Worm (Caenorhabditis elegans) whole organism, L4 larva: Measurements from ENCODE around the gene F27D9.7.

Experiments used
- F26F4.8 ChIP-seq: fragments of 200-800 bp; sonication (Bioruptor generic); conservative IDR thresholded peaks from 2 replicates; pipeline ENCODE4 v1.3.6; 2022; ENCODE audit warnings: missing genetic modification characterization, missing compliant biosample characterization
- F44E2.7 ChIP-seq: fragments of 200-800 bp; sonication (Bioruptor generic); IDR thresholded peaks from 2 replicates; pipeline ENCODE4 v2.1.2; 2022; ENCODE audit warnings: missing genetic modification characterization, missing compliant biosample characterization
- F49E8.2 ChIP-seq: sonication (generic microtip); optimal IDR thresholded peaks from 2 replicates; lab custom pipeline; 2016; ENCODE audit warnings: missing compliant biosample characterization, mild to moderate bottlenecking, missing genetic modification characterization, borderline replicate concordance
- Y48G9A.11 ChIP-seq: fragments of 200-800 bp; sonication (Bioruptor generic); IDR thresholded peaks from 2 replicates; pipeline ENCODE4 v1.3.6; 2022; ENCODE audit warnings: missing genetic modification reagents, missing genetic modification characterization, missing compliant biosample characterization
- aha-1 ChIP-seq: fragments of 150-350 bp; peaks from one replicate; lab custom pipeline; 2014; ENCODE audit warnings: missing biosample characterization, missing genetic modification characterization
- cey-2 ChIP-seq: sonication (generic microtip); optimal IDR thresholded peaks from 3 replicates; lab custom pipeline; 2017; ENCODE audit warnings: missing genetic modification characterization, mild to moderate bottlenecking, missing compliant biosample characterization, antibody characterized with exemption, borderline replicate concordance; ENCODE audit not compliant: insufficient read depth
- ctbp-1 ChIP-seq: fragments of 200-800 bp; sonication (Bioruptor generic); IDR thresholded peaks from 2 replicates; pipeline ENCODE4 v1.3.6; 2022; ENCODE audit warnings: missing genetic modification reagents, missing genetic modification characterization, missing compliant biosample characterization
- daf-16 ChIP-seq, 3 experiments: sonication (generic microtip); optimal IDR thresholded peaks; 2 replicates each; lab custom pipeline; 2016 to 2017; ENCODE audit warnings: missing genetic modification characterization in 3 of 3, missing genetic modification reagents in 3 of 3, mild to moderate bottlenecking in 2 of 3, missing compliant biosample characterization in 2 of 3, missing biosample characterization in 1 of 3, moderate library complexity in 1 of 3
- dve-1 ChIP-seq: sonication (generic microtip); optimal IDR thresholded peaks from 2 replicates; lab custom pipeline; 2017; ENCODE audit warnings: antibody characterized with exemption, mild to moderate bottlenecking, missing genetic modification characterization, missing compliant biosample characterization; ENCODE audit not compliant: insufficient read depth
- egl-43 ChIP-seq: fragments of 200-800 bp; sonication (Bioruptor generic); IDR thresholded peaks from 2 replicates; pipeline ENCODE4 v1.3.6; 2022; ENCODE audit warnings: missing genetic modification reagents, missing genetic modification characterization, missing compliant biosample characterization
- hif-1 ChIP-seq, 2 experiments: sonication (generic microtip); optimal IDR thresholded peaks; 2 replicates each; lab custom pipeline; 2016 to 2017; ENCODE audit warnings: missing compliant biosample characterization in 2 of 2, missing genetic modification characterization in 2 of 2, missing genetic modification reagents in 2 of 2, missing genotype in 2 of 2, mild to moderate bottlenecking in 1 of 2
- hlh-11 ChIP-seq: fragments of 200-800 bp; sonication (Bioruptor generic); optimal IDR thresholded peaks from 2 replicates; lab custom pipeline; 2018; ENCODE audit warnings: mild to moderate bottlenecking, missing genetic modification characterization, missing compliant biosample characterization
- hlh-30 ChIP-seq: sonication (generic microtip); optimal IDR thresholded peaks from 2 replicates; lab custom pipeline; 2017; ENCODE audit warnings: antibody characterized with exemption, mild to moderate bottlenecking, missing genetic modification characterization, missing compliant biosample characterization; ENCODE audit not compliant: insufficient read depth
- hmg-1.1 ChIP-seq: fragments of 200-800 bp; sonication (Bioruptor generic); IDR thresholded peaks from 2 replicates; pipeline ENCODE4 v1.3.6; 2022; ENCODE audit warnings: missing genetic modification reagents, missing genetic modification characterization, missing compliant biosample characterization
- lin-13 ChIP-seq: fragments of 150-350 bp; optimal IDR thresholded peaks from 2 replicates; lab custom pipeline; 2014; ENCODE audit warnings: missing biosample characterization, missing genetic modification reagents, missing genetic modification characterization
- lin-38 ChIP-seq: fragments of 200-800 bp; sonication (Bioruptor generic); IDR thresholded peaks from 2 replicates; pipeline ENCODE4 v1.3.6; 2022; ENCODE audit warnings: missing genetic modification reagents, missing genetic modification characterization, missing compliant biosample characterization
- lsy-2 ChIP-seq, 2 experiments: fragments of 150-350 bp in 1 of 2; sonication (generic microtip) in 1 of 2; optimal IDR thresholded peaks; 2 replicates each; lab custom pipeline; 2014 to 2017; ENCODE audit warnings: missing biosample characterization in 2 of 2, missing genetic modification characterization in 2 of 2
- mdl-1 ChIP-seq, 2 experiments: fragments of 150-350 bp in 1 of 2; sonication (generic microtip) in 1 of 2; optimal IDR thresholded peaks; 2 replicates each; lab custom pipeline; 2014 to 2017; ENCODE audit warnings: missing biosample characterization in 2 of 2, missing genetic modification characterization in 2 of 2
- mep-1 ChIP-seq: fragments of 150-350 bp; sonication (generic microtip); optimal IDR thresholded peaks from 3 replicates; lab custom pipeline; 2014; ENCODE audit warnings: missing biosample characterization, missing genetic modification characterization
- mxl-3 ChIP-seq: fragments of 200-800 bp; sonication (Bioruptor generic); optimal IDR thresholded peaks from 2 replicates; lab custom pipeline; 2018; ENCODE audit warnings: mild to moderate bottlenecking, missing genetic modification characterization, missing compliant biosample characterization
- nhr-28 ChIP-seq: fragments of 150-350 bp; optimal IDR thresholded peaks from 2 replicates; lab custom pipeline; 2014; ENCODE audit warnings: missing biosample characterization, missing genetic modification characterization
- nhr-42 ChIP-seq: fragments of 200-800 bp; sonication (Bioruptor generic); IDR thresholded peaks from 2 replicates; pipeline ENCODE4 v1.3.6; 2022; ENCODE audit warnings: missing genetic modification characterization, missing compliant biosample characterization
- rbr-2 ChIP-seq: sonication (generic microtip); optimal IDR thresholded peaks from 2 replicates; lab custom pipeline; 2016; ENCODE audit warnings: missing genotype, missing genetic modification characterization, missing compliant biosample characterization
- set-16 ChIP-seq: fragments of 200-800 bp; sonication (Bioruptor generic); IDR thresholded peaks from 2 replicates; pipeline ENCODE4 v1.3.6; 2022; ENCODE audit warnings: missing genetic modification reagents, missing genetic modification characterization, missing compliant biosample characterization
- unc-62 ChIP-seq, 3 experiments: fragments of 150-350 bp in 1 of 3; sonication (generic microtip); optimal IDR thresholded peaks in 2 of 3; peaks in 1 of 3; 1 replicate in 1 of 3; 2 replicates in 2 of 3; lab custom pipeline; 2014 to 2017; ENCODE audit warnings: missing biosample characterization in 3 of 3, missing genetic modification characterization in 3 of 3, missing genetic modification reagents in 3 of 3, missing genotype in 1 of 3
- vab-7 ChIP-seq: fragments of 200-800 bp; sonication (Bioruptor generic); IDR thresholded peaks from 2 replicates; pipeline ENCODE4 v1.3.6; 2022; ENCODE audit warnings: missing genetic modification reagents, missing genetic modification characterization, missing compliant biosample characterization

Gene F27D9.7

ce11 chrX:7659591-7660433 lies 10.7 kb downstream of the F27D9.7 start:
- TF ChIP-seq F44E2.7 (GFP tag; lab: Robert Waterston, UW) (no peak), mxl-3 (GFP tag; lab: Kevin White, UChicago) (peak; percentile 15), nhr-42 (GFP tag; lab: Robert Waterston, UW) (no peak), nhr-28 (tag; lab: Kevin White, UChicago) (peak; percentile 84), daf-16 (GFP tag; optimal IDR thresholded peaks at IDR 0.05; lab: Kevin White, UChicago) (peak in 1 of 2 experiments; percentile 9), daf-16 (tag; optimal IDR thresholded peaks at IDR 0.05; lab: Kevin White, UChicago) (peak; percentile 16), set-16 (no peak), hlh-30 (tag; lab: Kevin White, UChicago) (peak; percentile 77), unc-62 (GFP tag; optimal IDR thresholded peaks at IDR 0.05 in 1 of 2; lab: Kevin White, UChicago) (peak in 1 of 2 experiments; percentile 47), unc-62 (tag; optimal IDR thresholded peaks at IDR 0.05; lab: Kevin White, UChicago) (no peak), mdl-1 (tag; optimal IDR thresholded peaks at IDR 0.05; lab: Kevin White, UChicago) (peak in 1 of 2 experiments; percentile 44), hlh-11 (tag; lab: Kevin White, UChicago) (peak; percentile 6), aha-1 (tag; lab: Kevin White, UChicago) (peak; percentile 92), cey-2 (tag; lab: Kevin White, UChicago) (no peak), lsy-2 (tag; optimal IDR thresholded peaks at IDR 0.05; lab: Kevin White, UChicago) (peak in 1 of 2 experiments; percentile 24), mep-1 (tag; lab: Kevin White, UChicago) (peak; percentile 3), dve-1 (peak; percentile 1)

- no peak for TF ChIP-seq F26F4.8 (GFP tag; lab: Robert Waterston, UW)
- TF ChIP-seq lsy-2 (tag; optimal IDR thresholded peaks at IDR 0.05; lab: Kevin White, UChicago), result peak in 1 of 2 experiments; percentile 14
These were observed 13.7 kb downstream of the F27D9.7 start, which contains the start of gene F27D9.12 for ce11 chrX:7656875-7657274. Gene F27D9.12 (minus strand): TSS chrX:7656975.

ce11 chrX:7655469-7656003 lies 15.0 kb downstream of the F27D9.7 start:
- TF ChIP-seq Y48G9A.11 (0 out of 2 replicates have a peak, but pooled peaks have one; percentile 8), lin-38 (no peak), set-16 (no peak), ctbp-1 (GFP tag; lab: Robert Waterston, UW) (no peak), lin-13 (GFP tag; lab: Kevin White, UChicago) (no peak), F49E8.2 (tag; lab: Kevin White, UChicago) (no peak), hlh-30 (tag; lab: Kevin White, UChicago) (peak; percentile 75), hif-1 (tag; optimal IDR thresholded peaks at IDR 0.05; lab: Kevin White, UChicago) (peak in 1 of 2 experiments; percentile 5), mdl-1 (tag; optimal IDR thresholded peaks at IDR 0.05; lab: Kevin White, UChicago) (peak; percentile 18 to 39)

DNA sequence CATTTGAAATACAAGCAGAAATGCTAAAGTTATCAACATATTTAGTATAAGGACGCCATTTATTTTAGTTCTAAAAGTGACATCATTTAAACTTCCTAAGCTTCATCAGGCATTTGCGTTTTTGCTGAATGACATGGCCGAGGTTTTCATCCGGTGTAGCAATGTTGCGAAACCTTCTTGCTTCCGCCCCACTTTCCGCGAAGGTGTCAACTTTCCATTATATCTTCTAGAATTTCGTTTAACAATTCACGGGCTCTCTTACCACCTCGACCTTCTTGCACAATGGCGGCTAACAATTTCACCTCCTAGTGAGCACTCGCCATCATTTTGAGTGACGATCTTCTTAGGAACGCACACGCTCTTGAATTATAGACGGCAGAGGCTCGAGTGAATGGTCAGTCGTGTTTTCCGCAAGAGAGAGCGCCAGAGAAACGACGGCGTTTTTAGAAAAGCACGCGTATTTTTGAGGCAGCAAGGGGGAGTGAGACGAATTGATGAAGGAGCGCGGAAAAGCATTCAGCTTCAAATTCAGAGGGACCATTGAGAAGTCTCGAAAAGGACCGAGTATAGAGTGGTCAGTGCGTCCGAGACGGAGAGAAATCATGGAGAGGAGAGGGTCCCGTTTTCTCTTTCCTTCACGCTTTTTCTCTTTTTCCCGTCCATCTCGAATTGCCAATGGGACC lies 16.7 kb downstream of the F27D9.7 start:
- TF ChIP-seq hlh-30 (tag; lab: Kevin White, UChicago) (peak; percentile 37), hmg-1.1 (GFP tag; lab: Robert Waterston, UW) (no peak), mdl-1 (tag; optimal IDR thresholded peaks at IDR 0.05; lab: Kevin White, UChicago) (peak in 1 of 2 experiments; percentile 67), set-16 (peak; percentile 20; the same call in 1 of the 2 replicates), aha-1 (tag; lab: Kevin White, UChicago) (peak; percentile 9), rbr-2 (tag; lab: Kevin White, UChicago) (peak; percentile 27), vab-7 (no peak), egl-43 (GFP tag; lab: Robert Waterston, UW) (0 out of 2 replicates have a peak, but pooled peaks have one; percentile 47), hlh-11 (tag; lab: Kevin White, UChicago) (peak; percentile 12), hif-1 (tag; optimal IDR thresholded peaks at IDR 0.05; lab: Kevin White, UChicago) (peak in 1 of 2 experiments; percentile 51)
